Fruit fly (Drosophila melanogaster) whole organism, prepupa: Measurements from ENCODE around the gene Taf9.

Experiments
- CG10669 ChIP-seq: fragments of 200-800 bp; sonication (Bioruptor generic); optimal IDR thresholded peaks from 3 replicates; lab custom pipeline; 2018; ENCODE audit warnings: missing biosample characterization, mild to moderate bottlenecking, missing genetic modification characterization, moderate library complexity
- CG3032 ChIP-seq: fragments of 200-800 bp; optimal IDR thresholded peaks from 2 replicates; lab custom pipeline; 2019; ENCODE audit warnings: missing biosample characterization, mild to moderate bottlenecking, missing genetic modification characterization, moderate library complexity
- CG4318 ChIP-seq: fragments of 200-800 bp; sonication (Bioruptor generic); optimal IDR thresholded peaks from 3 replicates; lab custom pipeline; 2017; ENCODE audit warnings: missing biosample characterization, mild to moderate bottlenecking, missing genetic modification characterization
- Eip75B ChIP-seq: fragments of 200-800 bp; sonication (Bioruptor generic); optimal IDR thresholded peaks from 3 replicates; lab custom pipeline; 2016; ENCODE audit warnings: missing biosample characterization, missing genetic modification characterization
- Eip78C ChIP-seq: fragments of 200-800 bp; sonication (Bioruptor generic); peaks from one replicate; lab custom pipeline; 2016; ENCODE audit warnings: missing biosample characterization, missing genetic modification characterization
- Hr39 ChIP-seq: fragments of 200-800 bp; sonication (Bioruptor generic); optimal IDR thresholded peaks from 2 replicates; lab custom pipeline; 2016; ENCODE audit warnings: missing biosample characterization, missing genetic modification characterization
- OdsH ChIP-seq: fragments of 200-800 bp; sonication (Bioruptor generic); optimal IDR thresholded peaks from 3 replicates; lab custom pipeline; 2016; ENCODE audit warnings: missing biosample characterization, missing genetic modification characterization
- Smox ChIP-seq: fragments of 200-800 bp; sonication (Bioruptor generic); optimal IDR thresholded peaks from 3 replicates; lab custom pipeline; 2016; ENCODE audit warnings: missing biosample characterization, missing genetic modification characterization
- Sox102F ChIP-seq: fragments of 200-800 bp; sonication (Bioruptor generic); optimal IDR thresholded peaks from 2 replicates; lab custom pipeline; 2016; ENCODE audit warnings: missing biosample characterization, mild to moderate bottlenecking, missing genetic modification characterization
- Sox15 ChIP-seq: fragments of 200-800 bp; sonication (Bioruptor generic); optimal IDR thresholded peaks from 3 replicates; lab custom pipeline; 2016; ENCODE audit warnings: missing biosample characterization, missing genetic modification characterization
- acj6 ChIP-seq: fragments of 200-800 bp; sonication (Bioruptor generic); optimal IDR thresholded peaks from 3 replicates; lab custom pipeline; 2016; ENCODE audit warnings: missing biosample characterization, missing genetic modification characterization
- dac ChIP-seq: fragments of 200-800 bp; sonication (Bioruptor generic); optimal IDR thresholded peaks from 2 replicates; lab custom pipeline; 2017; ENCODE audit warnings: missing biosample characterization, mild to moderate bottlenecking, missing genetic modification characterization
- salr ChIP-seq, 2 experiments: fragments of 200-800 bp; sonication (Bioruptor generic); optimal IDR thresholded peaks; 3 replicates each; lab custom pipeline; 2016 to 2018; ENCODE audit warnings: missing biosample characterization in 2 of 2, missing genetic modification characterization in 2 of 2, mild to moderate bottlenecking in 1 of 2
- ss ChIP-seq, 2 experiments: fragments of 200-800 bp; sonication (Bioruptor generic); optimal IDR thresholded peaks; 2 replicates in 1 of 2; 3 replicates in 1 of 2; lab custom pipeline; 2017 to 2018; ENCODE audit warnings: mild to moderate bottlenecking in 2 of 2, missing biosample characterization in 2 of 2, missing genetic modification characterization in 2 of 2, moderate library complexity in 1 of 2

DNA sequence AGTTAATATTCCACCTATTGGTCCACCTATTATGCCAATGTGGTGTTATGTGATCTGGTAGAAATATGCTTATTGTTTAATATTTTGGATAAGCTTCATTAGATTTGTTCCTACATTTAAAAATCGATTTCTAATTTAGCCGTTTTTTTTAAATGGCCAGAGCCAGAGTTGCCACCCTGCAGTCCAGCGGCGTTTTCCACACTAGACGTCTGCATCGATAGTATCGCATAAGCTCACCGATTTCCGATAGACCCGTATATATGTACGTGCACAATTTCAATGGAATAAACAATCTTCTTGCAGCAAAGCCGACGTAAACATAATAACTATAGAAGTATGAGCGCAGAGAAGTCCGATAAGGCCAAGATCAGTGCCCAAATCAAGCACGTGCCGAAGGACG is at the start of gene Taf9:
- TF ChIP-seq Smox (GFP tag; lab: Kevin White, UChicago) (no peak), Sox102F (no peak), CG3032 (no peak), Eip78C (GFP tag; lab: Kevin White, UChicago) (peak; percentile 60), salr (GFP tag; optimal IDR thresholded peaks at IDR 0.05; lab: Kevin White, UChicago) (no peak), Sox15 (GFP tag; lab: Kevin White, UChicago) (no peak), CG10669 (GFP tag; lab: Kevin White, UChicago) (no peak), acj6 (GFP tag; lab: Kevin White, UChicago) (no peak), dac (GFP tag; lab: Kevin White, UChicago) (no peak), CG4318 (GFP tag; lab: Kevin White, UChicago) (no peak), Hr39 (no peak), ss (GFP tag; optimal IDR thresholded peaks at IDR 0.05; lab: Kevin White, UChicago) (no peak), OdsH (GFP tag; lab: Kevin White, UChicago) (no peak), Eip75B (no peak)
